Fruit fly (Drosophila melanogaster) whole organism, embryonic: Measurements from ENCODE around the gene CG7987.
A peak's percentile ranks its signal among the peaks of the same experiment; 100 is the strongest.

Experiments
- Aef1 ChIP-seq: fragments of 200-800 bp; sonication (Bioruptor generic); IDR thresholded peaks from 3 replicates; pipeline ENCODE4 v1.3.6; 2022; ENCODE audit warnings: missing biosample characterization, missing genetic modification characterization
- BtbVII ChIP-seq: fragments of 200-800 bp; sonication (Bioruptor generic); optimal IDR thresholded peaks from 3 replicates; lab custom pipeline; 2017; ENCODE audit warnings: missing biosample characterization, mild to moderate bottlenecking, missing genetic modification characterization
- CG10147 ChIP-seq: fragments of 200-800 bp; sonication (Bioruptor generic); optimal IDR thresholded peaks from 2 replicates; lab custom pipeline; 2019; ENCODE audit warnings: missing biosample characterization, mild to moderate bottlenecking, missing genetic modification characterization, moderate library complexity
- CG10959 ChIP-seq: fragments of 200-800 bp; sonication (Bioruptor generic); IDR thresholded peaks from 2 replicates; pipeline ENCODE4 v1.3.6; 2022; ENCODE audit warnings: missing biosample characterization, missing genetic modification characterization
- CG12104 ChIP-seq: fragments of 200-800 bp; sonication (Bioruptor generic); optimal IDR thresholded peaks from 3 replicates; lab custom pipeline; 2016; ENCODE audit warnings: missing biosample characterization, missing genetic modification characterization
- CG12155 ChIP-seq: fragments of 200-800 bp; sonication (Bioruptor generic); optimal IDR thresholded peaks from 3 replicates; lab custom pipeline; 2016; ENCODE audit warnings: missing biosample characterization, missing genetic modification characterization
- CG12299 ChIP-seq: fragments of 200-800 bp; sonication (Bioruptor generic); optimal IDR thresholded peaks from 2 replicates; lab custom pipeline; 2018; ENCODE audit warnings: missing biosample characterization, mild to moderate bottlenecking, missing genetic modification characterization
- CG13775 ChIP-seq: fragments of 200-800 bp; sonication (Bioruptor generic); optimal IDR thresholded peaks from 3 replicates; lab custom pipeline; 2017; ENCODE audit warnings: missing biosample characterization, mild to moderate bottlenecking, missing genetic modification characterization
- CG14710 ChIP-seq: fragments of 200-800 bp; sonication (Bioruptor generic); optimal IDR thresholded peaks from 3 replicates; lab custom pipeline; 2019; ENCODE audit warnings: missing biosample characterization, mild to moderate bottlenecking, missing genetic modification characterization, moderate library complexity
- CG14965 ChIP-seq: fragments of 200-800 bp; sonication (Bioruptor generic); optimal IDR thresholded peaks from 2 replicates; lab custom pipeline; 2016; ENCODE audit warnings: missing biosample characterization, missing genetic modification characterization, borderline replicate concordance
- CG16813 ChIP-seq: fragments of 200-800 bp; sonication (Bioruptor generic); IDR thresholded peaks from 3 replicates; pipeline ENCODE4 v1.3.6; 2022; ENCODE audit warnings: missing biosample characterization, missing genetic modification characterization; ENCODE audit not compliant: partially characterized antibody
- CG2712 ChIP-seq: fragments of 200-800 bp; optimal IDR thresholded peaks from 3 replicates; lab custom pipeline; 2019; ENCODE audit warnings: missing biosample characterization, mild to moderate bottlenecking, missing genetic modification characterization, moderate library complexity
- CG33557 ChIP-seq: fragments of 200-800 bp; sonication (Bioruptor generic); optimal IDR thresholded peaks from 2 replicates; lab custom pipeline; 2019; ENCODE audit warnings: missing biosample characterization, mild to moderate bottlenecking, missing genetic modification characterization, moderate library complexity
- CG4404 ChIP-seq: fragments of 200-800 bp; sonication (Bioruptor generic); IDR thresholded peaks from 2 replicates; pipeline ENCODE4 v1.3.6; 2022; ENCODE audit warnings: missing biosample characterization, missing genetic modification characterization
- CG4730 ChIP-seq: fragments of 200-800 bp; sonication (Bioruptor generic); IDR thresholded peaks from 2 replicates; pipeline ENCODE4 v1.3.6; 2022; ENCODE audit warnings: missing biosample characterization, missing genetic modification characterization
- CG6272 ChIP-seq: fragments of 200-800 bp; sonication (Bioruptor generic); IDR thresholded peaks from 2 replicates; pipeline ENCODE4 v1.3.6; 2022; ENCODE audit warnings: missing biosample characterization, missing genetic modification characterization
- CG6654 ChIP-seq: fragments of 200-800 bp; sonication (Bioruptor generic); optimal IDR thresholded peaks from 2 replicates; lab custom pipeline; 2017; ENCODE audit warnings: missing biosample characterization, mild to moderate bottlenecking, missing genetic modification characterization
- CG8765 ChIP-seq: fragments of 200-800 bp; sonication (Bioruptor generic); IDR thresholded peaks from 2 replicates; pipeline ENCODE4 v1.3.6; 2022; ENCODE audit warnings: missing biosample characterization, missing genetic modification characterization
- Doc2 ChIP-seq: fragments of 200-800 bp; sonication (Bioruptor generic); IDR thresholded peaks from 2 replicates; pipeline ENCODE4 v1.3.6; 2022; ENCODE audit warnings: missing biosample characterization, missing genetic modification characterization
- Elba2 ChIP-seq: fragments of 200-800 bp; sonication (Bioruptor generic); optimal IDR thresholded peaks from 3 replicates; lab custom pipeline; 2016; ENCODE audit warnings: missing biosample characterization, missing genetic modification characterization
- Ets65A ChIP-seq: fragments of 200-800 bp; sonication (Bioruptor generic); peaks from one replicate; lab custom pipeline; 2016; ENCODE audit warnings: missing biosample characterization, missing genetic modification characterization
- Fer3 ChIP-seq: fragments of 200-800 bp; sonication (Bioruptor generic); optimal IDR thresholded peaks from 2 replicates; lab custom pipeline; 2018; ENCODE audit warnings: missing biosample characterization, mild to moderate bottlenecking, missing genetic modification characterization, moderate library complexity
- Hand ChIP-seq: fragments of 200-800 bp; sonication (Bioruptor generic); optimal IDR thresholded peaks from 2 replicates; lab custom pipeline; 2017; ENCODE audit warnings: mild to moderate bottlenecking, missing biosample characterization, missing genetic modification reagents, missing genetic modification characterization
- HmgZ ChIP-seq: fragments of 200-800 bp; sonication (Bioruptor generic); optimal IDR thresholded peaks from 2 replicates; lab custom pipeline; 2018; ENCODE audit warnings: missing biosample characterization, mild to moderate bottlenecking, missing genetic modification characterization
- Hmr ChIP-seq: fragments of 200-800 bp; sonication (Bioruptor generic); optimal IDR thresholded peaks from 3 replicates; lab custom pipeline; 2017; ENCODE audit warnings: mild to moderate bottlenecking, missing biosample characterization, missing genetic modification reagents, missing genetic modification characterization
- Kr ChIP-seq: fragments of 200-800 bp; sonication (Bioruptor generic); optimal IDR thresholded peaks from 2 replicates; lab custom pipeline; 2017; ENCODE audit warnings: missing biosample characterization, mild to moderate bottlenecking, missing genetic modification characterization
- Lpt ChIP-seq: fragments of >200 bp; optimal IDR thresholded peaks from 2 replicates; lab custom pipeline; 2018; ENCODE audit warnings: missing biosample characterization, missing genetic modification characterization
- Meics ChIP-seq: fragments of 200-800 bp; sonication (Bioruptor generic); optimal IDR thresholded peaks from 2 replicates; lab custom pipeline; 2017; ENCODE audit warnings: missing biosample characterization, mild to moderate bottlenecking, missing genetic modification characterization
- Mes4 ChIP-seq: fragments of 200-800 bp; sonication (Bioruptor generic); optimal IDR thresholded peaks from 2 replicates; lab custom pipeline; 2016; ENCODE audit warnings: missing biosample characterization, missing genetic modification characterization
- Opbp ChIP-seq: fragments of 200-800 bp; sonication (Bioruptor generic); IDR thresholded peaks from 3 replicates; pipeline ENCODE4 v1.3.6; 2022; ENCODE audit warnings: missing biosample characterization, missing genetic modification characterization; ENCODE audit not compliant: partially characterized antibody
- Sox100B ChIP-seq: fragments of 200-800 bp; sonication (Bioruptor generic); optimal IDR thresholded peaks from 3 replicates; lab custom pipeline; 2018; ENCODE audit warnings: missing biosample characterization, mild to moderate bottlenecking, missing genetic modification characterization
- Sox102F ChIP-seq: fragments of 200-800 bp; sonication (Bioruptor generic); optimal IDR thresholded peaks from 2 replicates; lab custom pipeline; 2018; ENCODE audit warnings: missing biosample characterization, mild to moderate bottlenecking, missing genetic modification characterization, moderate library complexity
- ash1 ChIP-seq: fragments of 200-800 bp; sonication (Bioruptor generic); optimal IDR thresholded peaks from 2 replicates; lab custom pipeline; 2018; ENCODE audit warnings: missing biosample characterization, mild to moderate bottlenecking, missing genetic modification characterization
- bsh ChIP-seq, 2 experiments: fragments of 200-800 bp; sonication (Bioruptor generic); optimal IDR thresholded peaks; 2 replicates each; lab custom pipeline; 2017 to 2018; ENCODE audit warnings: mild to moderate bottlenecking in 2 of 2, missing biosample characterization in 2 of 2, missing genetic modification characterization in 2 of 2, moderate library complexity in 1 of 2
- disco-r ChIP-seq: fragments of 200-800 bp; sonication (Bioruptor generic); optimal IDR thresholded peaks from 2 replicates; lab custom pipeline; 2016; ENCODE audit warnings: missing biosample characterization, missing genetic modification characterization
- fd96Cb ChIP-seq: fragments of 200-800 bp; sonication (Bioruptor generic); optimal IDR thresholded peaks from 2 replicates; lab custom pipeline; 2018; ENCODE audit warnings: missing biosample characterization, mild to moderate bottlenecking, missing genetic modification characterization, moderate library complexity
- gro ChIP-seq: fragments of 200-800 bp; sonication (Bioruptor generic); optimal IDR thresholded peaks from 2 replicates; lab custom pipeline; 2016; ENCODE audit warnings: missing biosample characterization, missing genetic modification characterization
- gsb ChIP-seq: fragments of 200-800 bp; sonication (Bioruptor generic); IDR thresholded peaks from 2 replicates; pipeline ENCODE4 v1.3.6; 2022; ENCODE audit warnings: missing biosample characterization, missing genetic modification characterization
- hkb ChIP-seq, 2 experiments: fragments of 200-800 bp in 1 of 2; fragments of >200 bp in 1 of 2; sonication (Bioruptor generic) in 1 of 2; IDR thresholded peaks in 1 of 2; optimal IDR thresholded peaks in 1 of 2; 2 replicates each; pipeline versions ENCODE4 v1.3.6 to Lab custom; 2017 to 2022; ENCODE audit warnings: missing biosample characterization in 1 of 2, missing genetic modification characterization in 1 of 2
- jumu ChIP-seq: fragments of 200-800 bp; sonication (Bioruptor generic); optimal IDR thresholded peaks from 3 replicates; lab custom pipeline; 2016; ENCODE audit warnings: missing biosample characterization, missing genetic modification characterization
- peb ChIP-seq: fragments of 200-800 bp; sonication (Bioruptor generic); IDR thresholded peaks from 2 replicates; pipeline ENCODE4 v1.3.6; 2022; ENCODE audit warnings: missing biosample characterization, missing genetic modification characterization
- scrt ChIP-seq: fragments of 200-800 bp; sonication (Bioruptor generic); optimal IDR thresholded peaks from 2 replicates; lab custom pipeline; 2018; ENCODE audit warnings: missing biosample characterization, mild to moderate bottlenecking, missing genetic modification characterization, moderate library complexity
- sd ChIP-seq: fragments of 200-800 bp; sonication (Bioruptor generic); optimal IDR thresholded peaks from 3 replicates; lab custom pipeline; 2018; ENCODE audit warnings: missing biosample characterization, mild to moderate bottlenecking, missing genetic modification characterization, moderate library complexity
- sens-2 ChIP-seq: fragments of 200-800 bp; sonication (Bioruptor generic); IDR thresholded peaks from 2 replicates; pipeline ENCODE4 v1.3.6; 2022; ENCODE audit warnings: missing biosample characterization, missing genetic modification characterization
- sna ChIP-seq: fragments of 200-800 bp; sonication (Bioruptor generic); IDR thresholded peaks from 2 replicates; pipeline ENCODE4 v1.3.6; 2022; ENCODE audit warnings: missing biosample characterization, missing genetic modification characterization; ENCODE audit not compliant: partially characterized antibody
- tio ChIP-seq: fragments of 200-800 bp; sonication (Bioruptor generic); optimal IDR thresholded peaks from 2 replicates; lab custom pipeline; 2017; ENCODE audit warnings: missing biosample characterization, missing genetic modification characterization, inconsistent platforms
- trh ChIP-seq: fragments of 200-800 bp; sonication (Bioruptor generic); optimal IDR thresholded peaks from 2 replicates; lab custom pipeline; 2016; ENCODE audit warnings: missing biosample characterization, missing genetic modification characterization
- wor ChIP-seq: fragments of 200-800 bp; sonication (Bioruptor generic); IDR thresholded peaks from 2 replicates; pipeline ENCODE4 v1.3.6; 2022; ENCODE audit warnings: missing biosample characterization, missing genetic modification characterization

Gene CG7987

dm6 chr3R:14590753-14591535 is 15.3 kb upstream of the CG7987 start (continued):
- TF ChIP-seq scrt (GFP tag; lab: Kevin White, UChicago): peak; percentile 40
- TF ChIP-seq ash1 (GFP tag; lab: Kevin White, UChicago): no peak
- peak; percentile 78 for TF ChIP-seq CG8765 (GFP tag; lab: Robert Waterston, UW)
- TF ChIP-seq CG4404 (GFP tag; lab: Robert Waterston, UW): peak; percentile 91
- peak; percentile 71 for TF ChIP-seq peb (GFP tag; lab: Robert Waterston, UW)
- peak; percentile 19; the same call in 1 of the 3 replicates for TF ChIP-seq Aef1 (GFP tag; lab: Robert Waterston, UW)
- peak; percentile 56 for TF ChIP-seq CG4730 (GFP tag; lab: Robert Waterston, UW)
- TF ChIP-seq disco-r (GFP tag; lab: Kevin White, UChicago): no peak
- peak; percentile 61 for TF ChIP-seq sens-2 (GFP tag; lab: Robert Waterston, UW)
- TF ChIP-seq CG12299 (tag; lab: Kevin White, UChicago): peak; percentile 55
- peak; percentile 64 for TF ChIP-seq trh (GFP tag; lab: Kevin White, UChicago)
- no peak for TF ChIP-seq gsb (GFP tag; lab: Robert Waterston, UW)
- TF ChIP-seq Hmr (GFP tag; lab: Kevin White, UChicago): peak; percentile 28
- TF ChIP-seq CG33557 (GFP tag; lab: Kevin White, UChicago): peak; percentile 98
- 0 out of 2 replicates have a peak, but pooled peaks have one; percentile 20 for TF ChIP-seq CG6272 (GFP tag; lab: Robert Waterston, UW)
- TF ChIP-seq sna (GFP tag; lab: Robert Waterston, UW): no peak
- no peak for TF ChIP-seq CG16813 (GFP tag; lab: Robert Waterston, UW)
- peak; percentile 45 for TF ChIP-seq Meics (GFP tag; lab: Kevin White, UChicago)
- TF ChIP-seq CG14965 (GFP tag; lab: Kevin White, UChicago): no peak
- TF ChIP-seq CG14710 (tag; lab: Kevin White, UChicago): peak; percentile 98
- no peak for TF ChIP-seq gro (GFP tag; lab: Kevin White, UChicago)
- peak; percentile 94 for TF ChIP-seq Kr (GFP tag; lab: Kevin White, UChicago)
- peak; percentile 85 for TF ChIP-seq CG12104 (GFP tag; lab: Kevin White, UChicago)
- TF ChIP-seq hkb (optimal IDR thresholded peaks at IDR 0.05; lab: Kevin White, UChicago): no peak
- peak; percentile 80 for TF ChIP-seq hkb (GFP tag; IDR thresholded peaks at IDR 0.05; lab: Robert Waterston, UW)
- peak; percentile 64 for TF ChIP-seq BtbVII
- TF ChIP-seq fd96Cb (tag; lab: Kevin White, UChicago): peak; percentile 93
- TF ChIP-seq Mes4 (GFP tag; lab: Kevin White, UChicago): no peak
- TF ChIP-seq sd (tag; lab: Kevin White, UChicago): peak; percentile 40
- peak; percentile 93 for TF ChIP-seq CG13775 (GFP tag; lab: Kevin White, UChicago)
- peak; percentile 42 for TF ChIP-seq Fer3 (tag; lab: Kevin White, UChicago)
- TF ChIP-seq CG10147 (GFP tag; lab: Kevin White, UChicago): peak; percentile 73
- peak; percentile 76 for TF ChIP-seq wor
- no peak for TF ChIP-seq Doc2 (GFP tag; lab: Robert Waterston, UW)
- TF ChIP-seq Opbp (GFP tag; lab: Robert Waterston, UW): no peak
- TF ChIP-seq CG6654 (GFP tag; lab: Kevin White, UChicago): peak; percentile 62
- TF ChIP-seq CG12155 (GFP tag; lab: Kevin White, UChicago): peak; percentile 64
- TF ChIP-seq jumu (GFP tag; lab: Kevin White, UChicago): peak; percentile 9
- TF ChIP-seq bsh (GFP tag; optimal IDR thresholded peaks at IDR 0.05; lab: Kevin White, UChicago): peak; percentile 59 to 94
- TF ChIP-seq tio (GFP tag; lab: Kevin White, UChicago): peak; percentile 90
- TF ChIP-seq Sox100B (GFP tag; lab: Kevin White, UChicago): peak; percentile 94
- TF ChIP-seq Ets65A (GFP tag; lab: Kevin White, UChicago): peak; percentile 54
- peak; percentile 12 for TF ChIP-seq Hand (GFP tag; lab: Kevin White, UChicago)
- peak; percentile 98 for TF ChIP-seq CG2712 (tag; lab: Kevin White, UChicago)
- TF ChIP-seq Sox102F (GFP tag; lab: Kevin White, UChicago): peak; percentile 88
- peak; percentile 1 for TF ChIP-seq HmgZ (tag; lab: Kevin White, UChicago)
- TF ChIP-seq Lpt (GFP tag; lab: Kevin White, UChicago): no peak
- peak; percentile 64 for TF ChIP-seq Elba2
- peak; percentile 86 for TF ChIP-seq CG10959 (GFP tag; lab: Robert Waterston, UW)
